Worm (Caenorhabditis elegans) whole organism, L4 larva: ENCODE measurements around the gene msrp-3.

ENCODE experiments used
- dve-1 ChIP-seq: sonication (generic microtip); optimal IDR thresholded peaks from 2 replicates; lab custom pipeline; 2017; ENCODE audit warnings: antibody characterized with exemption, mild to moderate bottlenecking, missing genetic modification characterization, missing compliant biosample characterization; ENCODE audit not compliant: insufficient read depth
- jun-1 ChIP-seq: fragments of 150-350 bp; optimal IDR thresholded peaks from 2 replicates; lab custom pipeline; 2014; ENCODE audit warnings: missing biosample characterization, missing genetic modification reagents, missing genetic modification characterization
- nhr-11 ChIP-seq: fragments of 150-350 bp; optimal IDR thresholded peaks from 2 replicates; lab custom pipeline; 2014; ENCODE audit warnings: missing biosample characterization, missing genetic modification characterization
- spr-1 ChIP-seq: sonication (generic microtip); optimal IDR thresholded peaks from 2 replicates; lab custom pipeline; 2016; ENCODE audit warnings: mild to moderate bottlenecking, missing genetic modification characterization, missing compliant biosample characterization
- unc-62 ChIP-seq, 3 experiments: fragments of 150-350 bp in 1 of 3; sonication (generic microtip); optimal IDR thresholded peaks in 2 of 3; peaks in 1 of 3; 1 replicate in 1 of 3; 2 replicates in 2 of 3; lab custom pipeline; 2014 to 2017; ENCODE audit warnings: missing biosample characterization in 3 of 3, missing genetic modification characterization in 3 of 3, missing genetic modification reagents in 3 of 3, missing genotype in 1 of 3
- ztf-7 ChIP-seq: fragments of 150-350 bp; optimal IDR thresholded peaks from 2 replicates; lab custom pipeline; 2014; ENCODE audit warnings: missing biosample characterization, missing genetic modification characterization

- TF ChIP-seq unc-62 (GFP tag; optimal IDR thresholded peaks at IDR 0.05 in 1 of 2; lab: Kevin White, UChicago) (no peak), unc-62 (tag; optimal IDR thresholded peaks at IDR 0.05; lab: Kevin White, UChicago) (no peak), spr-1 (no peak), jun-1 (tag; lab: Kevin White, UChicago) (no peak), ztf-7 (tag; lab: Kevin White, UChicago) (no peak), nhr-11 (tag; lab: Kevin White, UChicago) (no peak), dve-1 (tag; lab: Kevin White, UChicago) (no peak)
Observed at ce11 chrII:840131-840530, 25.5 kb upstream of the msrp-3 start, which contains the start of gene clc-33.
